Worm (Caenorhabditis elegans): ENCODE data around the gene F19G12.4.

Gene F19G12.4

DNA sequence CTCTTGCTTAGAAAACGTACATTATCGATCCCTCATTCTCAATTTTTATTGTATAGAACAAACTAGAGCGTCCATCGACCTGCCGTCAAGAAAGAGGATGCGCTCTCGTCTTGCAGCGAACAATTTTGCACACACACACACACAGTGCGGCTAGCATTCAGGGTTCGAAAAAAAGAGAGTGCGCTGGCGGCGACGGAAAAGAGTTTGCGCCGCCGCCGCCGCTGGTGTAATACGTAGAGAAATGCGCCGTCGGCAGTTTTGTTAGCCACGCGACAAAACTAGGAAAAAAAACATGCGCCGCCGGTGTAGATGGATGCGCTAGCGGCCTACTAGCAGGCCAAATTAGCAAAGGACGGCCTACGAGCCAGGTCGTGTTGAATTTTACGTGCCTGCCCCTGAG, 33.6 kb upstream of the F19G12.4 start:
- TF ChIP-seq hmg-1.2 (GFP tag; IDR thresholded peaks at IDR 0.05): no peak
- peak; percentile 78 for TF ChIP-seq zfh-2 (GFP tag; conservative IDR thresholded peaks at IDR 0.05)

DNA sequence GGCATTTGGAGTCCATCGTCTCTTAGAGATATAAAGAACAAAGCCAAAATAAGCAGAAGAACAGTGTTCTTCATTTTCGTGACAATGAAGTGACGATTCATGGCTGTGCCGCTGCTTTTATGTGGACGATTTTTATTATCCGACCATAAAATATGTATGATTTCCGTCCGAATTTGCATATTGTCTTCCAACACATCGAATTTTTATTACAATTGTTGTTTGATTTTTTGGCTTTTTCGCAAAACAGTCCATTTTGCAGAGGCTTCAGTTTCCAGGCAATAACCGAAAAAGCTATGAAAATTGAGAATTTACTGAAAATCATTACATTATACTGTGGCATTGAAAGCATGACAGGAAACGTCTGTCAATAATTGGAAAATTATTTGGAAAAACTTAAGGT, 32.6 kb upstream of the F19G12.4 start, which contains the start of gene F56C3.8:
Gene F56C3.8, minus strand, starts transcription at position 101 of the 400 bp plus-strand sequence.
- no peak for TF ChIP-seq F37B4.10 (GFP tag; IDR thresholded peaks at IDR 0.05)
- TF ChIP-seq ceh-40 (GFP tag; IDR thresholded peaks at IDR 0.05): no peak
- no peak for TF ChIP-seq mel-28 (tag; optimal IDR thresholded peaks at IDR 0.05; ENCODE audit: borderline replicate concordance)

DNA sequence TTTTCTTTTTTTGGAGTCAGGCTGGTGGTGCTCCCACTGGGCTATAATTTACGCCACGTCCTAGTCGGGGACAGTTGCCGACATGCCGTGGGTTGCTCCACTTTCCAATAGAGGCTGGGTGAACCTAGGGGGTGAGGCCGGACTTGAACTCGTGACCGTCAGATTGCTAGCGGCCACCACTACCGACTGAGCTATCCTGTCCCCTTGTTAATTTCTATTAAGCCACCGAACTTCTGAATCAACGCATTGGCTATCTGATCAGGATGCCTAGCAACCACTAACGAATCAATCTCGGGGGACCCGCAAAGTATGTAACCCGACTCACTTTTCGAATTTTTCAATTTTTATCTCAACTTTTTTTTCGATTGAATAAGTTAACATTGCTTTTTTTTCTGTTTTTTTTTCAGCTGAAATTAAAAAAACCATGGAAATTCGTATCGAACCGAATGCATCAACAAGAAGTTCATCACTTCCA, 30.2 kb upstream of the F19G12.4 start, which contains the start of gene F56C3.1:
Gene F56C3.1, plus strand, starts transcription at position 425 of the 475 bp plus-strand sequence.
- TF ChIP-seq rpc-1 (optimal IDR thresholded peaks at IDR 0.05) (no peak), rpc-1 (tag; optimal IDR thresholded peaks at IDR 0.05) (peak; percentile 36), egrh-3 (GFP tag; IDR thresholded peaks at IDR 0.05) (no peak), nfyb-1 (GFP tag; IDR thresholded peaks at IDR 0.05) (peak; percentile 58; the same call in 1 of the 2 replicates), hmg-1.2 (GFP tag; IDR thresholded peaks at IDR 0.05) (0 out of 2 replicates have a peak, but pooled peaks have one; percentile 20), Y56A3A.18 (GFP tag; IDR thresholded peaks at IDR 0.05) (0 out of 2 replicates have a peak, but pooled peaks have one; percentile 43), nhr-80 (tag; optimal IDR thresholded peaks at IDR 0.05) (no peak), lin-26 (GFP tag; IDR thresholded peaks at IDR 0.05) (0 out of 2 replicates have a peak, but pooled peaks have one; percentile 39), mcd-1 (GFP tag; IDR thresholded peaks at IDR 0.05) (peak; percentile 49), K11D2.4 (GFP tag; IDR thresholded peaks at IDR 0.05) (peak; percentile 59; the same call in 1 of the 2 replicates), repo-1 (tag; optimal IDR thresholded peaks at IDR 0.05) (no peak), bed-1 (GFP tag; IDR thresholded peaks at IDR 0.05) (no peak), lin-35 (GFP tag; optimal IDR thresholded peaks at IDR 0.05) (no peak), F57C9.4 (tag; optimal IDR thresholded peaks at IDR 0.05) (no peak), ekl-4 (GFP tag; IDR thresholded peaks at IDR 0.05) (no peak), gei-17 (GFP tag; optimal IDR thresholded peaks at IDR 0.05) (peak; percentile 38), dox-1 (GFP tag; IDR thresholded peaks at IDR 0.05) (peak; percentile 71), sptf-2 (GFP tag; optimal IDR thresholded peaks at IDR 0.05) (no peak), dpff-1 (tag; optimal IDR thresholded peaks at IDR 0.05) (no peak), nfya-2 (GFP tag; IDR thresholded peaks at IDR 0.05) (no peak), tlf-1 (GFP tag; optimal IDR thresholded peaks at IDR 0.05) (no peak), cebp-1 (GFP tag; IDR thresholded peaks at IDR 0.05) (no peak), cebp-1 (tag; optimal IDR thresholded peaks at IDR 0.05) (peak; percentile 21)

DNA sequence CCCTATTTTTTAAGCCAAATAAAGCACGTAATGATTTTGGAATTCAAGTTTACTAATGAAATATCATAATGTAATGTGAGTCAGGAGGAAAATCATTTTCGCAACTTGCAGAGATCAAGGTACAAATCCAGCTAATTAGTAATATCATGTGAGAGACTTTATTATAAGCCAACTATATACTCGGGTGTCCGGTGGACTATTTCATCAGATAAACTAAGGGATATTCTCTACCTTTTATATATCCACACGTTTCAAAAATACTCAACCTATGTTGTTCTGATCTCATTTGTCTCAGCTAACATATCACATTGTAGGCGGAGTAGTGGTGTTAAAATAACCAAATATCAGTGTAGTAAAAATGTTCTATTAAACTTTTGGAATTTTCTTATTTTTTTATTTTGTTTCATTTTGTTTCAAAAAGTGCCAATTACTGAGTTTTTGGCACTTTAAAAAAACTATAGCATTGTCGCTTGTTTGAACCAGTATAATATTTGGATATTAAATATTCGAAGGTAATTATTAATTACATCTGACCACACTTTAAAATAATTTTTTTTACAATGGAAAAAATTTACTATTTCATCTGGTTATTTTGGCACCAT, 27.6 kb upstream of the F19G12.4 start:
- TF ChIP-seq F57C9.4 (tag; optimal IDR thresholded peaks at IDR 0.05) (no peak), cebp-1 (GFP tag; IDR thresholded peaks at IDR 0.05) (no peak), cebp-1 (tag; optimal IDR thresholded peaks at IDR 0.05) (peak; percentile 93), F33H1.4 (GFP tag; IDR thresholded peaks at IDR 0.05) (no peak), rcor-1 (GFP tag; IDR thresholded peaks at IDR 0.05) (peak; percentile 90), hrde-1 (tag; optimal IDR thresholded peaks at IDR 0.05; ENCODE audit: borderline replicate concordance) (no peak), C17E4.6 (GFP tag; IDR thresholded peaks at IDR 0.05) (peak; percentile 67; the same call in 1 of the 2 replicates), B0035.1 (tag; optimal IDR thresholded peaks at IDR 0.05) (peak; percentile 83), dox-1 (GFP tag; IDR thresholded peaks at IDR 0.05) (peak; percentile 90), egrh-3 (GFP tag; IDR thresholded peaks at IDR 0.05) (no peak), cebp-2 (GFP tag; IDR thresholded peaks at IDR 0.05) (peak; percentile 81), nfyb-1 (GFP tag; IDR thresholded peaks at IDR 0.05) (peak; percentile 93), snpc-3.4 (tag; optimal IDR thresholded peaks at IDR 0.05) (peak; percentile 3), nhr-90 (tag; optimal IDR thresholded peaks at IDR 0.05) (no peak), Y53F4B.3 (GFP tag; IDR thresholded peaks at IDR 0.05) (no peak), F57A8.1 (GFP tag; optimal IDR thresholded peaks at IDR 0.05) (no peak), nfya-2 (GFP tag; IDR thresholded peaks at IDR 0.05) (no peak), tlf-1 (GFP tag; optimal IDR thresholded peaks at IDR 0.05) (peak; percentile 92), athp-1 (tag; optimal IDR thresholded peaks at IDR 0.05) (no peak), ztf-26 (tag; optimal IDR thresholded peaks at IDR 0.05) (peak; percentile 98), ets-4 (GFP tag; optimal IDR thresholded peaks at IDR 0.05) (peak; percentile 27), unc-62 (GFP tag; optimal IDR thresholded peaks at IDR 0.05) (no peak), nhr-120 (GFP tag; IDR thresholded peaks at IDR 0.05) (no peak), ceh-40 (GFP tag; IDR thresholded peaks at IDR 0.05) (no peak), xnd-1 (tag; optimal IDR thresholded peaks at IDR 0.05) (no peak)
